Fruit fly (Drosophila melanogaster): Measurements from ENCODE around the gene Jhbp1.

Jhbp1 gene

DNA sequence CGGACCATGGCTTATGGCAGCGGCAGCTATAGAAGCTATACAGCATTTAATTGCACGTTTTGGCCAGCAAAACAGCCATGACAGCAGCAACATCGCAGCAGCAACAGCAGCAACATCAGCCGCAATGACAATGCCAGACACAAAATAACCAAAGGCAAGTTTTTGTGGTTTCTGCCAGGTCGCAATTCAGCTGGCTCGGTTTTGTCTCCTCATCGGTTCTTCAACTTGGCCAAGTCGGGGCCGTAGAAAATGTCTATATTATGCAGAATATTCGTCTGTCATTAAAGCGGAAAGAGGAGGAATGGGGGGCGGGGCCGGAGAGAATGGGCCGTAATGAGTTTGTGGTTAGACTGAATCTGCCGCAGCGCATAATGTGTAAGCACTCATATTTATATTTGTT is 46.7 kb downstream of the Jhbp1 start:
- TF ChIP-seq achi (GFP tag; optimal IDR thresholded peaks at IDR 0.05) (no peak), dsx (GFP tag; optimal IDR thresholded peaks at IDR 0.05; ENCODE audit: poor library complexity, severe bottlenecking) (peak; percentile 20)

DNA sequence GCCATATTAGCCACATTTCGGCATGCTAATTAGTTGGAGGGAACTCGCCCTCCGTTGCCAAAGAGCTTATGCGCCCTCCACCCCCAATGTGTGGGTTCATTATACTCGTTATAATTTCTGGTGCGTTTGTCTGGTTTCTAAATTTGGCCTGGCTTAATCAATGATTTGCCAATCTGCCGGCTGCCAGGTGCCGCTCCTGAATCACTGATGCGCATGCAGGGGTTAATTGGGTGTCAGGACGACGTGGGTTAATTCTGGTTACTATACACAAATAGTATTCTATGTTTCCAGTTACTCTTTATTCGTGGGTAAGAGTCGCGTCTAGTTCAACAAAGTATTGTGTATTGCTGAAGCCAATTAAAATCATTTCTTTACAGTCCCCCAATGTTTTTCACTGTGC is 47.4 kb downstream of the Jhbp1 start:
- no peak for TF ChIP-seq CG34406 (GFP tag; optimal IDR thresholded peaks at IDR 0.05)
- TF ChIP-seq Eip78C (GFP tag), result peak; percentile 51
- TF ChIP-seq svp (GFP tag), result peak; percentile 44

DNA sequence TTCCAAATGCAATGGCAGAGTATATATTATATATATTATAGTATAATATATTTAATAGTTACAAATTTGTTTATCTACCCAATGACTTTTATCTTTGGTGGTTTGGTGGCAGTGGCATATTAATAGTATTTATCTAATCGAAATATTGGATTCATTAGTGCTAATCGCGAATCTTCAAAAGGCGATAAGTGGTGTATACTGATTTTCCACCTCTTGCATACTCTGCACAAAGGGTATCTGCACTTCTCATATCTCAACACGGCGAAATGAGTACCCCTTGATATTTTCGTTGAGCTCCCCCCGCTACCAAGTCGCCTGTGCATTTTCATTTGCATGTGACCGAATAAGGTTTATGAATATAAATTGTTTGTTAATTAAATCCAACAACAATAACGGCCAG is 48.3 kb downstream of the Jhbp1 start:
- no peak for TF ChIP-seq CG34406 (GFP tag; optimal IDR thresholded peaks at IDR 0.05)
- peak; percentile 1 for TF ChIP-seq Sox14 (GFP tag; optimal IDR thresholded peaks at IDR 0.05)
- TF ChIP-seq lz (GFP tag; optimal IDR thresholded peaks at IDR 0.05), result no peak
- peak; percentile 1 for TF ChIP-seq esn (GFP tag; optimal IDR thresholded peaks at IDR 0.05)
- no peak for TF ChIP-seq CG10669 (GFP tag; optimal IDR thresholded peaks at IDR 0.05)
- TF ChIP-seq Lpt (GFP tag; optimal IDR thresholded peaks at IDR 0.05), result no peak
- no peak for TF ChIP-seq Sox102F (GFP tag; optimal IDR thresholded peaks at IDR 0.05)
- TF ChIP-seq Hr38 (GFP tag; optimal IDR thresholded peaks at IDR 0.05), result no peak
- no peak for TF ChIP-seq CG1621 (tag; optimal IDR thresholded peaks at IDR 0.05)
- no peak for TF ChIP-seq Blimp-1 (GFP tag; optimal IDR thresholded peaks at IDR 0.05)
- peak; percentile 15 for TF ChIP-seq CG6276 (GFP tag; optimal IDR thresholded peaks at IDR 0.05)
- no peak for TF ChIP-seq CG6854 (GFP tag; optimal IDR thresholded peaks at IDR 0.05)
- TF ChIP-seq CG32006 (GFP tag; optimal IDR thresholded peaks at IDR 0.05), result peak; percentile 59
- no peak for TF ChIP-seq Met (GFP tag; optimal IDR thresholded peaks at IDR 0.05)
- TF ChIP-seq spab (GFP tag; optimal IDR thresholded peaks at IDR 0.05), result no peak
- no peak for TF ChIP-seq Gug (GFP tag; IDR thresholded peaks at IDR 0.05)
- TF ChIP-seq fkh (GFP tag; optimal IDR thresholded peaks at IDR 0.05), result no peak
- peak; percentile 25 for TF ChIP-seq OdsH (GFP tag; optimal IDR thresholded peaks at IDR 0.05)
- TF ChIP-seq Ets96B (tag; optimal IDR thresholded peaks at IDR 0.05), result no peak
- no peak for TF ChIP-seq Eip93F (GFP tag; optimal IDR thresholded peaks at IDR 0.05)
- TF ChIP-seq ss (GFP tag; optimal IDR thresholded peaks at IDR 0.05), result no peak
- TF ChIP-seq vri (GFP tag; optimal IDR thresholded peaks at IDR 0.05), result no peak
- no peak for TF ChIP-seq eg (GFP tag; IDR thresholded peaks at IDR 0.05)
- no peak for TF ChIP-seq CG9139 (GFP tag; optimal IDR thresholded peaks at IDR 0.05)
- no peak for TF ChIP-seq pdm3 (GFP tag; optimal IDR thresholded peaks at IDR 0.05)
- TF ChIP-seq Sox15 (GFP tag; optimal IDR thresholded peaks at IDR 0.05), result no peak
- TF ChIP-seq salr (GFP tag; optimal IDR thresholded peaks at IDR 0.05), result no peak
- TF ChIP-seq CG6163 (GFP tag; IDR thresholded peaks at IDR 0.05), result 0 out of 3 replicates have a peak, but pooled peaks have one; percentile 37
- TF ChIP-seq topi (GFP tag; optimal IDR thresholded peaks at IDR 0.05), result no peak
- TF ChIP-seq CG31627 (GFP tag; optimal IDR thresholded peaks at IDR 0.05), result no peak
- no peak for TF ChIP-seq net (GFP tag; optimal IDR thresholded peaks at IDR 0.05)
- peak; percentile 15 for TF ChIP-seq acj6 (GFP tag; optimal IDR thresholded peaks at IDR 0.05)
- no peak for TF ChIP-seq dsx (GFP tag; optimal IDR thresholded peaks at IDR 0.05; ENCODE audit: poor library complexity, severe bottlenecking)
- no peak for TF ChIP-seq CG3032 (tag; optimal IDR thresholded peaks at IDR 0.05)
- no peak for TF ChIP-seq cyc (GFP tag; optimal IDR thresholded peaks at IDR 0.05)
- no peak for TF ChIP-seq Ets21C (GFP tag; optimal IDR thresholded peaks at IDR 0.05)
- TF ChIP-seq Eip78C (GFP tag), result peak; percentile 61
- TF ChIP-seq svp (GFP tag), result no peak
- peak; percentile 54; the same call in 1 of the 2 replicates for TF ChIP-seq CG15336 (GFP tag; IDR thresholded peaks at IDR 0.05)
- TF ChIP-seq CG8119 (GFP tag; IDR thresholded peaks at IDR 0.05), result no peak
- TF ChIP-seq CG3919 (GFP tag; optimal IDR thresholded peaks at IDR 0.05), result peak; percentile 4
- peak; percentile 21 for TF ChIP-seq CG4318 (GFP tag; optimal IDR thresholded peaks at IDR 0.05)
- TF ChIP-seq fd85E (GFP tag; optimal IDR thresholded peaks at IDR 0.05), result no peak
- no peak for TF ChIP-seq achi (GFP tag; optimal IDR thresholded peaks at IDR 0.05)
- peak; percentile 36 for TF ChIP-seq Hr4 (GFP tag; optimal IDR thresholded peaks at IDR 0.05)
- TF ChIP-seq CG11762 (GFP tag; optimal IDR thresholded peaks at IDR 0.05; ENCODE audit: insufficient read depth), result no peak
- TF ChIP-seq CG8319 (GFP tag; optimal IDR thresholded peaks at IDR 0.05), result no peak
- no peak for TF ChIP-seq CG16779 (tag; optimal IDR thresholded peaks at IDR 0.05)

Data from whole organism, prepupa.